Fruit fly (Drosophila melanogaster) ovary, adult (tissue): Measurements from ENCODE around the gene nom.

Source experiments
- CG17801 ChIP-seq: fragments of 200-800 bp; optimal IDR thresholded peaks from 2 replicates; lab custom pipeline; 2019; ENCODE audit warnings: missing biosample characterization, mild to moderate bottlenecking, missing genetic modification characterization, moderate library complexity; ENCODE audit not compliant: partially characterized antibody

Gene nom

dm6 chr3R:8705323-8706097 is 17.5 kb upstream of the nom start:
- TF ChIP-seq CG17801 (GFP tag; lab: Kevin White, UChicago) = no peak

dm6 chr3R:8707166-8707565 is 15.8 kb upstream of the nom start:
- no peak for TF ChIP-seq CG17801 (GFP tag; lab: Kevin White, UChicago)

dm6 chr3R:8711890-8712449 is 11.0 kb upstream of the nom start:
- TF ChIP-seq CG17801 (GFP tag; lab: Kevin White, UChicago) = no peak

dm6 chr3R:8712722-8713131 is 10.2 kb upstream of the nom start, which contains the start of gene CG8112:
TSS of gene CG8112 (plus strand) at chr3R:8712933.
- TF ChIP-seq CG17801 (GFP tag; lab: Kevin White, UChicago) = peak; percentile 76

dm6 chr3R:8715371-8715770 is 7.6 kb upstream of the nom start:
- TF ChIP-seq CG17801 (GFP tag; lab: Kevin White, UChicago) = no peak

- TF ChIP-seq CG17801 (GFP tag; lab: Kevin White, UChicago) = peak; percentile 2
Observed at dm6 chr3R:8715851-8716550, 7.0 kb upstream of the nom start, which contains the start of gene TMEM216. TSS of gene TMEM216 (plus strand) at chr3R:8716243.

dm6 chr3R:8716551-8716879 is 6.5 kb upstream of the nom start:
- no peak for TF ChIP-seq CG17801 (GFP tag; lab: Kevin White, UChicago)

- TF ChIP-seq CG17801 (GFP tag; lab: Kevin White, UChicago) = no peak
Observed at dm6 chr3R:8718356-8718755, 4.6 kb upstream of the nom start, which contains the start of gene Cks85A. TSS of gene Cks85A (minus strand) at chr3R:8718456.

- TF ChIP-seq CG17801 (GFP tag; lab: Kevin White, UChicago) = no peak
Observed at dm6 chr3R:8718898-8719297, 4.1 kb upstream of the nom start, which contains the start of gene CG11760. TSS of gene CG11760 (plus strand) at chr3R:8719198.

dm6 chr3R:8721071-8721470 is 1.9 kb upstream of the nom start, which contains the start of gene CG8136:
TSS of gene CG8136 (plus strand) at chr3R:8721371.
- TF ChIP-seq CG17801 (GFP tag; lab: Kevin White, UChicago) = no peak

dm6 chr3R:8725179-8725578 is 2.2 kb downstream of the nom start, which contains the start of gene ouib:
TSS of gene ouib (plus strand) at chr3R:8725479.
- TF ChIP-seq CG17801 (GFP tag; lab: Kevin White, UChicago) = no peak

dm6 chr3R:8726632-8727031 is 3.7 kb downstream of the nom start, which contains the start of gene CG8159:
TSS of gene CG8159 (plus strand) at chr3R:8726854.
- no peak for TF ChIP-seq CG17801 (GFP tag; lab: Kevin White, UChicago)

- TF ChIP-seq CG17801 (GFP tag; lab: Kevin White, UChicago) = no peak
Observed at dm6 chr3R:8729542-8729941, 6.6 kb downstream of the nom start, which contains the start of gene ranshi. TSS of gene ranshi (minus strand) at chr3R:8729693.

dm6 chr3R:8731597-8732263 is 8.8 kb downstream of the nom start, which contains the start of the genes M1BP and CG8202:
TSS of gene M1BP (minus strand) at chr3R:8731698.
TSS of gene CG8202 (plus strand) at chr3R:8732091.
- peak; percentile 83 for TF ChIP-seq CG17801 (GFP tag; lab: Kevin White, UChicago)
